Fruit fly (Drosophila melanogaster) whole organism, adult: ENCODE measurements around the gene Ns4.

Source experiments
- CG1620 ChIP-seq: fragments of 200-800 bp; sonication (Bioruptor generic); optimal IDR thresholded peaks from 2 replicates; lab custom pipeline; 2016; ENCODE audit warnings: missing biosample characterization, missing genetic modification characterization
- CG7045 ChIP-seq: fragments of 200-800 bp; sonication (Bioruptor generic); optimal IDR thresholded peaks from 2 replicates; lab custom pipeline; 2017; ENCODE audit warnings: missing biosample characterization, mild to moderate bottlenecking, missing genetic modification characterization
- Clk ChIP-seq: fragments of 200-800 bp; sonication (Bioruptor generic); optimal IDR thresholded peaks from 2 replicates; lab custom pipeline; 2017; ENCODE audit warnings: missing biosample characterization, missing genetic modification characterization
- Hr96 ChIP-seq: fragments of 200-800 bp; sonication (Bioruptor generic); optimal IDR thresholded peaks from 2 replicates; lab custom pipeline; 2016; ENCODE audit warnings: missing biosample characterization, missing genetic modification characterization
- cic ChIP-seq: fragments of 200-800 bp; sonication (Bioruptor generic); optimal IDR thresholded peaks from 2 replicates; lab custom pipeline; 2017; ENCODE audit warnings: missing biosample characterization, mild to moderate bottlenecking, missing genetic modification characterization, moderate library complexity
- ovo ChIP-seq: fragments of 200-800 bp; sonication (Bioruptor generic); optimal IDR thresholded peaks from 2 replicates; lab custom pipeline; 2016; ENCODE audit warnings: missing biosample characterization, missing genetic modification characterization
- tj ChIP-seq: fragments of 200-800 bp; sonication (Bioruptor generic); optimal IDR thresholded peaks from 3 replicates; lab custom pipeline; 2017; ENCODE audit warnings: missing biosample characterization, mild to moderate bottlenecking, missing genetic modification characterization, moderate library complexity

DNA sequence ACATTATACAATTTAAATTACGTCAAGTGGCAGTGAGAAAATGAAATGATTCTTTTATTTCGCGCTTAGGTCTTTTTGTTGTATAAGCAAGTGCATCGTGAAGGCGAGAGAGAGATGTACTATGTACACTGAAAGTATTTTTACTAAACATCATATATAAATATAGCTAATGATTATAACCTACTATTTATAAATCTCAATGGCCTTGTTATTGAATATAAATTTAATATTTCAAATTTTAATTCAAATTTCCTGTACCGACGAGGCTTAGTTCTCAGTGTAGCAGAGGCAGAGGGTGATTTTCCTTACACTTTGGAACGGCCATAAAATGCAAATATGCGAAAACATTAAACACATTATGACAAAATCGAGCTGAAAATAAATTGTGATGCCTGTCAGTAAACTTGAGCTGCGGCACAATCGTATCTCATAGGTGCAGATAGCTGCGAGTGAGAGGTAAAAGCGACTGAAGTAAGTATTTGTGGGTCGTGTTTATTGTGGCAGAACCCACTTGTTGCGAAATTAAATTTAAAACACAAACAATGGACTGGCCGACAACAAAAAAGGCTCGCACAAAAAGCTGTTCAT, 9.8 kb downstream of the Ns4 start:
- TF ChIP-seq tj (GFP tag; lab: Kevin White, UChicago) (peak; percentile 88), Clk (GFP tag; lab: Kevin White, UChicago) (peak; percentile 28), ovo (GFP tag; lab: Kevin White, UChicago) (peak; percentile 61), CG7045 (GFP tag; lab: Kevin White, UChicago) (peak; percentile 88), CG1620 (GFP tag; lab: Kevin White, UChicago) (peak; percentile 61), cic (GFP tag; lab: Kevin White, UChicago) (peak; percentile 20), Hr96 (GFP tag; lab: Kevin White, UChicago) (peak; percentile 44)
